Fruit fly (Drosophila melanogaster) S2 (cell line): ENCODE measurements around the gene Pbp95.
"Not testable (repeated sequence)": the region's sequence is repeated elsewhere in the genome, so short reads cannot be mapped to it uniquely, and the experiment has no call there.

Experiments
- CG8478 ChIP-seq: fragments of >200 bp; optimal IDR thresholded peaks from 2 replicates; lab custom pipeline; 2018
- CTCF ChIP-seq, 2 experiments: fragments of >200 bp; optimal IDR thresholded peaks; 2 replicates each; lab custom pipeline; 2018

The Pbp95 gene

DNA sequence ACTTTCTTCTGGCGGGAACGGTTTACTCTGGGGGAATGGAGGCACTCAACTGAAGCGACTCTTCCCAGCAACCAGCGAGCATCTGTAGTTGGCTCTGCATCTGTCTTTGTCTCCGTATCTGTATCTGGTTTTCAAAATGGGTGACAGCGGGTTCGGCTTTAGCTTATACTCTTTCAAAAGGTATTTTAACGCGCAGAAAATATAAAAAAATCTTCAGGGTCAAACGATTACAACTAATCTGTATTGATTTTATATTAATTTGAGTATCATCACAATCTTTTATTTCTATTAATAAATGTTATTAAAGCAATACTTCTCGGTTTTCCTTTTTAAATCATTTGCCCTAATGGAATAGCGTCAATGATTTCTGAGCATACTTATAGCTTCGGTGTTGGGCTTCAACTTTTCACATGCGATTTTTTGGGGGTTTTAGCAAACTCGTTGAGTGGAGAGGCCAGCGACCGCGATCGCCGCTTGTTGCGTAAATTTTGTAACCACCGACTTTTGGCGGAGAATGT lies 16.0 kb downstream of the Pbp95 start, which contains the start of gene ImpE3:
Gene ImpE3 (minus strand): TSS at position 51 of the 518 bp plus-strand sequence.
- no peak for TF ChIP-seq CG8478 (lab: Kevin White, UChicago)
- TF ChIP-seq CTCF (optimal IDR thresholded peaks at IDR 0.05; lab: Kevin White, UChicago): no peak

dm6 chr3R:8030151-8030899 lies 16.7 kb downstream of the Pbp95 start, which contains the start of the genes CG10903 and CG2747:
Gene CG10903, plus strand, starts transcription at chr3R:8030411.
Gene CG2747, minus strand, starts transcription at chr3R:8030790.
- no peak for TF ChIP-seq CG8478 (lab: Kevin White, UChicago)
- TF ChIP-seq CTCF (optimal IDR thresholded peaks at IDR 0.05; lab: Kevin White, UChicago): no peak

- no peak for TF ChIP-seq CG8478 (lab: Kevin White, UChicago)
- TF ChIP-seq CTCF (optimal IDR thresholded peaks at IDR 0.05; lab: Kevin White, UChicago): no peak
Observed at dm6 chr3R:8032923-8033478, 19.4 kb downstream of the Pbp95 start, which contains the start of the genes CG11035 and unc-45. Gene CG11035, minus strand, starts transcription at chr3R:8033009. Gene unc-45, plus strand, starts transcription at chr3R:8033301.

DNA sequence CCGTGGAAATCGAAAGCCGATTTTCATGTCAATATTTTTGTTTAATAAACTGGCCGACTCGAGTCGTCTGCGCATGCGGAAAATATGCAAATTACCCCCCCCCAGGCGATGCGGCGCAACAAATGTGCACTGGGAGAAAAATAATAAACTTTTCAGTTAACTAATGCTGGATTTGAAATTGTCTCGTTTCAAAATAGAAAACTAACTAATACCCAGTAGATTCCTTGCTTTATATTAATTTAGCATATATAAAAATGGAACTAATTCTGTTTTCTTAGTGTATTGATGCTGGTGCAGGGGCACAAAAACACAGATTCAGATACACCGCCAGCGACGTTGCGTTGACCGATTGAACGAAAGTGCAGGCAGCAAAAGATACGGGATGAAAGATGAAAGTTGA lies 24.3 kb downstream of the Pbp95 start:
- TF ChIP-seq CG8478 (lab: Kevin White, UChicago) (no peak), CTCF (optimal IDR thresholded peaks at IDR 0.05; lab: Kevin White, UChicago) (no peak)

- no peak for TF ChIP-seq CTCF (optimal IDR thresholded peaks at IDR 0.05; lab: Kevin White, UChicago)
- no peak for TF ChIP-seq CG8478 (lab: Kevin White, UChicago)
Observed at dm6 chr3R:8038927-8039326, 25.3 kb downstream of the Pbp95 start.

DNA sequence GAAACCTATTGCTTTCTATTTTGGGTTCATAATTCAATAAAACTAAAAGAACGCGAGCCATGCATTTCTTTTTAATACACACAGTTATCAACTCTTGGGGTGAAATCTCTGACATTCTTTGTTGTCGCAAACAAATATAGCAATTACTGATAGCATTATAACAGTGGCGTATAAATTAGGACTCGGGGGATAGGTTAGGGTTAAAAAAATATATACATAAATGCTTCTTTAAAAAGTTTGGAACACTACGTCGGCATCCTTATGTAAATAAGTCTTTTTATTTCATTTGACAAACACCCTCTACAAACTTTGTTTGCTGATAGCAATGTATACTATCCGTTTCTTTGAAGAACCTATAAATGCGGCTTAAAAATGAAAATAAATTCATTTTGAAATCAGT lies 27.3 kb downstream of the Pbp95 start, which contains the start of gene CG43060:
Gene CG43060 (plus strand): TSS at position 382 of the 400 bp plus-strand sequence.
- TF ChIP-seq CTCF (optimal IDR thresholded peaks at IDR 0.05; lab: Kevin White, UChicago) (no peak), CG8478 (lab: Kevin White, UChicago) (no peak)

DNA sequence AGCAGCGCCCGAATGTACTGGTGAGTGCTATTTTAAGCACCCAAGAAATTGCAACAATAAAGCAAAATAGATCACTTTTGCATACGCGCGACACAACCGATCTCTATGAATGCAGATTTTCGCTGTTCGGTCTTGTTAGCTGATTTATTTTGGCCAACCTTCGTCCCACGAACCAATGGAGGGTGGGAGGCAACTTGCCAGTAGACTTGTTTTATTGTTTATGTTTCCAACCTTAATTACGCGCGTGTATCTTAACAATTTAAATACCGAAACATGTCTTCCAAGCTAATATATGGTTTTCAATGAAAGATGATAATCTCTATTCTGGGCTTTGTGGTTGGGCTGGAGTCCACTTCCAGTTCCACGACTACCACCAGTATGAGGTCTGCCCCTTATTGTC lies 35.3 kb downstream of the Pbp95 start, which contains the start of gene CG43618:
Gene CG43618 (plus strand): TSS at position 301 of the 400 bp plus-strand sequence.
- TF ChIP-seq CG8478 (lab: Kevin White, UChicago); CTCF (optimal IDR thresholded peaks at IDR 0.05; lab: Kevin White, UChicago): not testable (repeated sequence)

- TF ChIP-seq CTCF (optimal IDR thresholded peaks at IDR 0.05; lab: Kevin White, UChicago); CG8478 (lab: Kevin White, UChicago): not testable (repeated sequence)
Observed at dm6 chr3R:8049373-8049772, 35.8 kb downstream of the Pbp95 start, which contains the start of gene CG43061. Gene CG43061, plus strand, starts transcription at chr3R:8049673.

DNA sequence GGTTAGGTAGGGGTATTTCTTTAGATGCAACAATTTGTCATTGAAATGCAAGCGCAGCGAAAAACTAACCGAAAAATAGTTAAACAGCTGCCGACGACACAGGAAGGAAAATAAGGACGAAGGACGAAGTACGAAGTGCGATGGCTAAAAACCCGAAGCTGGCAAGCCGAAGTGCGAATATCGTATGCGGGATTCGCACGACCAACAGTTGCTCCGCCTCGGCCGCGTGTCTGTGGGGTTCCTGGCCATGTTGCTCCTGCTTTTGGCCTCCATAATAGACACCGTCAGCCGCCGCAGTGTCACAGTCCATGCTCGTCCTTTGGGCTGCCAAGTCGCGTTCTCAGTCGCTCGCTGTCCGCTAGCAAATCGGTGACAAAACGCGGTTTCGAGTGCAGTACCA lies 45.4 kb downstream of the Pbp95 start, which contains the start of gene mAChR-B:
Gene mAChR-B (plus strand): TSS at position 301 of the 400 bp plus-strand sequence.
- TF ChIP-seq CTCF (optimal IDR thresholded peaks at IDR 0.05; lab: Kevin White, UChicago): no peak
